Fruit fly (Drosophila melanogaster) whole organism, embryonic: ENCODE results near the gene ct.

Experiments used
- ATbp ChIP-seq: fragments of 200-800 bp; sonication (Bioruptor generic); optimal IDR thresholded peaks from 2 replicates; lab custom pipeline; 2017; ENCODE audit warnings: missing biosample characterization, mild to moderate bottlenecking, missing genetic modification characterization, missing genetic modification reagents
- Aef1 ChIP-seq: fragments of 200-800 bp; sonication (Bioruptor generic); IDR thresholded peaks from 3 replicates; pipeline ENCODE4 v1.3.6; 2022; ENCODE audit warnings: missing biosample characterization, missing genetic modification characterization
- B-H2 ChIP-seq: fragments of 200-800 bp; sonication (Bioruptor generic); optimal IDR thresholded peaks from 2 replicates; lab custom pipeline; 2018; ENCODE audit warnings: missing biosample characterization, mild to moderate bottlenecking, missing genetic modification characterization
- BEAF-32 ChIP-seq: fragments of 200-800 bp; sonication (Bioruptor generic); optimal IDR thresholded peaks from 3 replicates; lab custom pipeline; 2017; ENCODE audit warnings: missing biosample characterization, missing genetic modification characterization, mild to moderate bottlenecking, moderate library complexity, missing genetic modification reagents
- Bgb ChIP-seq: fragments of 200-800 bp; sonication (Bioruptor generic); IDR thresholded peaks from 2 replicates; pipeline ENCODE4 v1.3.6; 2022; ENCODE audit warnings: missing biosample characterization, missing genetic modification characterization; ENCODE audit not compliant: partially characterized antibody
- CG12104 ChIP-seq: fragments of 200-800 bp; sonication (Bioruptor generic); optimal IDR thresholded peaks from 3 replicates; lab custom pipeline; 2016; ENCODE audit warnings: missing biosample characterization, missing genetic modification characterization
- CG14441 ChIP-seq: fragments of 200-800 bp; sonication (Bioruptor generic); IDR thresholded peaks from 2 replicates; pipeline ENCODE4 v1.3.6; 2022; ENCODE audit warnings: missing biosample characterization, missing genetic modification characterization
- CG1603 ChIP-seq: fragments of 200-800 bp; sonication (Bioruptor generic); optimal IDR thresholded peaks from 2 replicates; lab custom pipeline; 2019; ENCODE audit warnings: missing biosample characterization, mild to moderate bottlenecking, missing genetic modification characterization, moderate library complexity
- CG18599 ChIP-seq: fragments of 200-800 bp; sonication (Bioruptor generic); optimal IDR thresholded peaks from 3 replicates; lab custom pipeline; 2017; ENCODE audit warnings: missing biosample characterization, missing genetic modification characterization, mild to moderate bottlenecking, moderate library complexity, missing genetic modification reagents
- CG32532 ChIP-seq: fragments of 200-800 bp; sonication (Bioruptor generic); IDR thresholded peaks from 2 replicates; pipeline ENCODE4 v1.3.6; 2022; ENCODE audit warnings: missing biosample characterization, missing genetic modification characterization
- CG3995 ChIP-seq: fragments of 200-800 bp; sonication (Bioruptor generic); optimal IDR thresholded peaks from 3 replicates; lab custom pipeline; 2016; ENCODE audit warnings: missing biosample characterization, missing genetic modification characterization
- CG4730 ChIP-seq: fragments of 200-800 bp; sonication (Bioruptor generic); IDR thresholded peaks from 2 replicates; pipeline ENCODE4 v1.3.6; 2022; ENCODE audit warnings: missing biosample characterization, missing genetic modification characterization
- CG5953 ChIP-seq: fragments of 200-800 bp; sonication (Bioruptor generic); IDR thresholded peaks from 2 replicates; pipeline ENCODE4 v1.3.6; 2022; ENCODE audit warnings: missing biosample characterization, missing genetic modification characterization
- CG7357 ChIP-seq: fragments of 200-800 bp; sonication (Bioruptor generic); IDR thresholded peaks from 3 replicates; pipeline ENCODE4 v1.3.6; 2022; ENCODE audit warnings: missing biosample characterization, missing genetic modification characterization
- CG7839 ChIP-seq: fragments of 200-800 bp; sonication (Bioruptor generic); optimal IDR thresholded peaks from 3 replicates; lab custom pipeline; 2018; ENCODE audit warnings: missing biosample characterization, mild to moderate bottlenecking, missing genetic modification characterization, moderate library complexity
- CG8359 ChIP-seq: fragments of 200-800 bp; sonication (Bioruptor generic); optimal IDR thresholded peaks from 2 replicates; lab custom pipeline; 2017; ENCODE audit warnings: missing biosample characterization, mild to moderate bottlenecking, missing genetic modification characterization, borderline replicate concordance
- CG8924 ChIP-seq: fragments of 200-800 bp; optimal IDR thresholded peaks from 3 replicates; lab custom pipeline; 2019; ENCODE audit warnings: missing biosample characterization, mild to moderate bottlenecking, missing genetic modification characterization, moderate library complexity
- CG9876 ChIP-seq: fragments of 200-800 bp; sonication (Bioruptor generic); optimal IDR thresholded peaks from 2 replicates; lab custom pipeline; 2016; ENCODE audit warnings: missing biosample characterization, missing genetic modification characterization
- D ChIP-seq, 2 experiments: fragments of 200-800 bp in 1 of 2; fragments of >200 bp in 1 of 2; sonication (Bioruptor generic) in 1 of 2; optimal IDR thresholded peaks; 2 replicates in 1 of 2; 3 replicates in 1 of 2; lab custom pipeline; 2017; ENCODE audit warnings: mild to moderate bottlenecking in 1 of 2, missing biosample characterization in 1 of 2, missing genetic modification characterization in 1 of 2, missing genetic modification reagents in 1 of 2
- HLH3B ChIP-seq: fragments of 200-800 bp; sonication (Bioruptor generic); IDR thresholded peaks from 2 replicates; pipeline ENCODE4 v1.3.6; 2022; ENCODE audit warnings: missing biosample characterization, missing genetic modification characterization
- HLH54F ChIP-seq: fragments of 200-800 bp; sonication (Bioruptor generic); optimal IDR thresholded peaks from 3 replicates; lab custom pipeline; 2016; ENCODE audit warnings: missing biosample characterization, missing genetic modification characterization
- HmgZ ChIP-seq: fragments of 200-800 bp; sonication (Bioruptor generic); optimal IDR thresholded peaks from 2 replicates; lab custom pipeline; 2018; ENCODE audit warnings: missing biosample characterization, mild to moderate bottlenecking, missing genetic modification characterization
- Hr3 ChIP-seq: fragments of 200-800 bp; sonication (Bioruptor generic); optimal IDR thresholded peaks from 3 replicates; lab custom pipeline; 2016; ENCODE audit warnings: missing biosample characterization, missing genetic modification characterization
- MBD-R2 ChIP-seq: fragments of 200-800 bp; sonication (Bioruptor generic); IDR thresholded peaks from 2 replicates; pipeline ENCODE4 v1.3.6; 2022; ENCODE audit warnings: missing biosample characterization, missing genetic modification characterization
- NC2β ChIP-seq: fragments of 200-800 bp; sonication (Bioruptor generic); optimal IDR thresholded peaks from 2 replicates; lab custom pipeline; 2016; ENCODE audit warnings: missing biosample characterization, missing genetic modification characterization
- Spps ChIP-seq: fragments of 200-800 bp; sonication (Bioruptor generic); optimal IDR thresholded peaks from 2 replicates; lab custom pipeline; 2018; ENCODE audit warnings: missing biosample characterization, mild to moderate bottlenecking, missing genetic modification characterization
- TFAM ChIP-seq: fragments of 200-800 bp; sonication (Bioruptor generic); optimal IDR thresholded peaks from 2 replicates; lab custom pipeline; 2017; ENCODE audit warnings: missing biosample characterization, missing genetic modification characterization, inconsistent platforms
- bbx ChIP-seq: fragments of 200-800 bp; sonication (Bioruptor generic); IDR thresholded peaks from 2 replicates; pipeline ENCODE4 v1.3.6; 2022; ENCODE audit warnings: missing biosample characterization, missing genetic modification characterization; ENCODE audit not compliant: partially characterized antibody
- btn ChIP-seq: fragments of 200-800 bp; sonication (Bioruptor generic); optimal IDR thresholded peaks from 2 replicates; lab custom pipeline; 2016; ENCODE audit warnings: missing biosample characterization, missing genetic modification characterization
- cad ChIP-seq: fragments of >200 bp; optimal IDR thresholded peaks from 2 replicates; lab custom pipeline; 2017; ENCODE audit warnings: missing biosample characterization, missing genetic modification characterization
- chm ChIP-seq: fragments of 200-800 bp; sonication (Bioruptor generic); IDR thresholded peaks from 2 replicates; pipeline ENCODE4 v1.3.6; 2022; ENCODE audit warnings: missing biosample characterization, missing genetic modification characterization
- ci ChIP-seq: fragments of 200-800 bp; sonication (Bioruptor generic); IDR thresholded peaks from 3 replicates; pipeline ENCODE4 v1.3.6; 2022; ENCODE audit warnings: missing biosample characterization, missing genetic modification characterization
- dmrt11E ChIP-seq: fragments of 200-800 bp; sonication (Bioruptor generic); optimal IDR thresholded peaks from 3 replicates; lab custom pipeline; 2018; ENCODE audit warnings: missing biosample characterization, mild to moderate bottlenecking, missing genetic modification characterization, moderate library complexity
- dpn ChIP-seq, 2 experiments: fragments of 200-800 bp; sonication (Bioruptor generic); optimal IDR thresholded peaks; 3 replicates each; lab custom pipeline; 2016; ENCODE audit warnings: missing biosample characterization in 2 of 2, missing genetic modification characterization in 2 of 2
- esg ChIP-seq: fragments of 200-800 bp; sonication (Bioruptor generic); conservative IDR thresholded peaks from 2 replicates; pipeline ENCODE4 v1.3.6; 2022; ENCODE audit warnings: missing biosample characterization, missing genetic modification characterization
- gce ChIP-seq: fragments of 200-800 bp; sonication (Bioruptor generic); IDR thresholded peaks from 3 replicates; pipeline ENCODE4 v1.3.6; 2022; ENCODE audit warnings: missing biosample characterization, missing genetic modification characterization
- gcm ChIP-seq: fragments of 200-800 bp; sonication (Bioruptor generic); optimal IDR thresholded peaks from 2 replicates; lab custom pipeline; 2019; ENCODE audit warnings: missing biosample characterization, mild to moderate bottlenecking, missing genetic modification characterization, moderate library complexity
- jumu ChIP-seq: fragments of 200-800 bp; sonication (Bioruptor generic); optimal IDR thresholded peaks from 3 replicates; lab custom pipeline; 2016; ENCODE audit warnings: missing biosample characterization, missing genetic modification characterization
- pan ChIP-seq, 4 experiments: fragments of >200 bp in 3 of 4; fragments of 200-800 bp in 1 of 4; sonication (Bioruptor generic) in 1 of 4; optimal IDR thresholded peaks in 3 of 4; IDR thresholded peaks in 1 of 4; 2 replicates each; pipeline versions ENCODE4 v1.3.6 to Lab custom; 2017 to 2022; ENCODE audit warnings: missing biosample characterization in 2 of 4, missing genetic modification characterization in 2 of 4, mixed read lengths in 1 of 4
- phol ChIP-seq: fragments of 200-800 bp; sonication (Bioruptor generic); optimal IDR thresholded peaks from 3 replicates; lab custom pipeline; 2018; ENCODE audit warnings: missing biosample characterization, mild to moderate bottlenecking, missing genetic modification characterization, moderate library complexity
- ranshi ChIP-seq: fragments of 200-800 bp; sonication (Bioruptor generic); IDR thresholded peaks from 2 replicates; pipeline ENCODE4 v1.3.6; 2022; ENCODE audit warnings: missing biosample characterization, missing genetic modification characterization
- repo ChIP-seq: fragments of 200-800 bp; sonication (Bioruptor generic); optimal IDR thresholded peaks from 2 replicates; lab custom pipeline; 2016; ENCODE audit warnings: missing biosample characterization, missing genetic modification characterization
- sc ChIP-seq, 3 experiments: fragments of >200 bp in 2 of 3; fragments of 200-800 bp in 1 of 3; sonication (Bioruptor generic) in 1 of 3; optimal IDR thresholded peaks; 2 replicates in 2 of 3; 3 replicates in 1 of 3; lab custom pipeline; 2017; ENCODE audit warnings: mild to moderate bottlenecking in 1 of 3, missing biosample characterization in 1 of 3, missing genetic modification characterization in 1 of 3, missing genetic modification reagents in 1 of 3
- sens ChIP-seq: fragments of 200-800 bp; sonication (Bioruptor generic); peaks from one replicate; lab custom pipeline; 2016; ENCODE audit warnings: missing biosample characterization, missing genetic modification characterization
- sisA ChIP-seq: fragments of 200-800 bp; sonication (Bioruptor generic); IDR thresholded peaks from 2 replicates; pipeline ENCODE4 v1.3.6; 2022; ENCODE audit warnings: missing biosample characterization, missing genetic modification characterization
- sug ChIP-seq: fragments of 200-800 bp; optimal IDR thresholded peaks from 2 replicates; lab custom pipeline; 2019; ENCODE audit warnings: missing biosample characterization, mild to moderate bottlenecking, missing genetic modification characterization, moderate library complexity
- vvl ChIP-seq: fragments of 200-800 bp; sonication (Bioruptor generic); IDR thresholded peaks from 2 replicates; pipeline ENCODE4 v1.3.6; 2022; ENCODE audit warnings: missing biosample characterization, missing genetic modification characterization
- zen ChIP-seq: fragments of 200-800 bp; sonication (Bioruptor generic); optimal IDR thresholded peaks from 3 replicates; lab custom pipeline; 2018; ENCODE audit warnings: missing biosample characterization, mild to moderate bottlenecking, missing genetic modification characterization, moderate library complexity

The ct gene

dm6 chrX:7571200-7571599 lies 37.0 kb upstream of the ct start (continued):
- TF ChIP-seq CG7839 (tag; lab: Kevin White, UChicago) (peak; percentile 52), CG18599 (GFP tag; lab: Kevin White, UChicago) (peak; percentile 13), CG8359 (GFP tag; lab: Kevin White, UChicago) (peak; percentile 35), dpn (GFP tag; optimal IDR thresholded peaks at IDR 0.05; lab: Kevin White, UChicago) (peak in 1 of 2 experiments; percentile 1), sc (optimal IDR thresholded peaks at IDR 0.05; lab: Kevin White, UChicago) (no peak), sc (GFP tag; optimal IDR thresholded peaks at IDR 0.05; lab: Kevin White, UChicago) (peak; percentile 35), CG3995 (GFP tag; lab: Kevin White, UChicago) (no peak), CG8924 (peak; percentile 33), Spps (peak; percentile 53), ci (GFP tag; lab: Robert Waterston, UW) (peak; percentile 40; the same call in 1 of the 3 replicates), HLH3B (GFP tag; lab: Robert Waterston, UW) (0 out of 2 replicates have a peak, but pooled peaks have one; percentile 31), repo (GFP tag; lab: Kevin White, UChicago) (no peak), CG32532 (GFP tag; lab: Robert Waterston, UW) (no peak), Aef1 (GFP tag; lab: Robert Waterston, UW) (no peak), MBD-R2 (GFP tag; lab: Robert Waterston, UW) (no peak), phol (tag; lab: Kevin White, UChicago) (peak; percentile 64), gcm (GFP tag; lab: Kevin White, UChicago) (peak; percentile 48), CG5953 (GFP tag; lab: Robert Waterston, UW) (no peak), bbx (GFP tag; lab: Robert Waterston, UW) (no peak), jumu (GFP tag; lab: Kevin White, UChicago) (no peak), BEAF-32 (GFP tag; lab: Kevin White, UChicago) (no peak), chm (0 out of 2 replicates have a peak, but pooled peaks have one; percentile 43), zen (tag; lab: Kevin White, UChicago) (peak; percentile 38), pan (optimal IDR thresholded peaks at IDR 0.05; lab: Kevin White, UChicago) (no peak), pan (GFP tag; optimal IDR thresholded peaks at IDR 0.05 in 1 of 2, IDR thresholded peaks at IDR 0.05 in 1 of 2) (peak in 1 of 2 experiments; percentile 35), btn (GFP tag; lab: Kevin White, UChicago) (no peak), cad (GFP tag; lab: Kevin White, UChicago) (no peak), CG1603 (tag; lab: Kevin White, UChicago) (peak; percentile 66), gce (GFP tag; lab: Robert Waterston, UW) (0 out of 3 replicates have a peak, but pooled peaks have one; percentile 28), sens (peak; percentile 92), esg (GFP tag; lab: Robert Waterston, UW) (0 out of 2 replicates have a peak, but pooled peaks have one; percentile 18), B-H2 (GFP tag; lab: Kevin White, UChicago) (no peak), sug (tag; lab: Kevin White, UChicago) (no peak), ranshi (GFP tag; lab: Robert Waterston, UW) (peak; percentile 12; the same call in 1 of the 2 replicates), Bgb (no peak), CG9876 (GFP tag; lab: Kevin White, UChicago) (no peak), D (optimal IDR thresholded peaks at IDR 0.05; lab: Kevin White, UChicago) (no peak), D (GFP tag; optimal IDR thresholded peaks at IDR 0.05; lab: Kevin White, UChicago) (peak; percentile 44), vvl (GFP tag; lab: Robert Waterston, UW) (peak; percentile 34), NC2β (GFP tag; lab: Kevin White, UChicago) (no peak), ATbp (GFP tag; lab: Kevin White, UChicago) (peak; percentile 43), CG14441 (GFP tag; lab: Robert Waterston, UW) (no peak), sisA (GFP tag; lab: Robert Waterston, UW) (0 out of 2 replicates have a peak, but pooled peaks have one; percentile 15), dmrt11E (tag; lab: Kevin White, UChicago) (peak; percentile 78), HmgZ (tag; lab: Kevin White, UChicago) (no peak), TFAM (no peak), Hr3 (GFP tag; lab: Kevin White, UChicago) (peak; percentile 3), HLH54F (GFP tag; lab: Kevin White, UChicago) (no peak), CG12104 (no peak), CG4730 (no peak), CG7357 (0 out of 3 replicates have a peak, but pooled peaks have one; percentile 22)
